Fruit fly (Drosophila melanogaster) whole organism, adult: Measurements from ENCODE around the gene CG9743.

Experiments used
- CG11617 ChIP-seq: fragments of 200-800 bp; sonication (Bioruptor generic); optimal IDR thresholded peaks from 2 replicates; lab custom pipeline; 2017; ENCODE audit warnings: mild to moderate bottlenecking, missing biosample characterization, missing genetic modification reagents, missing genetic modification characterization
- CG5204 ChIP-seq: fragments of 200-800 bp; sonication (Bioruptor generic); optimal IDR thresholded peaks from 2 replicates; lab custom pipeline; 2016; ENCODE audit warnings: missing biosample characterization, missing genetic modification characterization
- Hr96 ChIP-seq: fragments of 200-800 bp; sonication (Bioruptor generic); optimal IDR thresholded peaks from 2 replicates; lab custom pipeline; 2016; ENCODE audit warnings: missing biosample characterization, missing genetic modification characterization
- cic ChIP-seq: fragments of 200-800 bp; sonication (Bioruptor generic); optimal IDR thresholded peaks from 2 replicates; lab custom pipeline; 2017; ENCODE audit warnings: missing biosample characterization, mild to moderate bottlenecking, missing genetic modification characterization, moderate library complexity
- kay ChIP-seq: fragments of 200-800 bp; sonication (Bioruptor generic); peaks from one replicate; lab custom pipeline; 2016; ENCODE audit warnings: missing biosample characterization, missing genetic modification characterization, borderline replicate concordance
- pad ChIP-seq: fragments of 200-800 bp; sonication (Bioruptor generic); optimal IDR thresholded peaks from 3 replicates; lab custom pipeline; 2017; ENCODE audit warnings: missing biosample characterization, missing genetic modification characterization, mild to moderate bottlenecking, moderate library complexity, missing genetic modification reagents

DNA sequence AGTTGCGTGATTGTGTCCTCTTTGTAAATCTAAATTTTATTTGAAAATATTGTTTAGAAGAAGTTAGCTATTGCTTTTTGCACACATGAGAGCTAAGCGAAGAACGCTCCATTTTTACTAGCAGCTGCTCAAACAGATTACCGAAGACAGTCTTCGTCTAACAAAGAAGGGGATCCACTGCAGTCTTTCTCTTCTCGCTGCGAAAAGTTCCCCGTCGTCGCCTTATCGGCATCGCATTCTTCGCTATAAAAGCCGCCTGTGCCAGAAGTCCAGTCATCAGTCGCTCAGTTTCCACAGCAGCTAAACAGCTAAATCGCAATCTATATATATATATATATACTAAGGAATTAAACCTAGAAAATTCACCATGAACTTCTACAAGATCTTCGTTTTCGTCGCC lies 13.4 kb upstream of the CG9743 start, which contains the start of gene CecC:
- TF ChIP-seq CG5204 (no peak), CG11617 (GFP tag; lab: Kevin White, UChicago) (no peak), kay (GFP tag; lab: Kevin White, UChicago) (no peak), pad (no peak), Hr96 (GFP tag; lab: Kevin White, UChicago) (no peak), cic (GFP tag; lab: Kevin White, UChicago) (no peak)
